Fruit fly (Drosophila melanogaster) whole organism, embryonic: ENCODE data around the gene Spt3.
A peak's percentile ranks its signal among the peaks of the same experiment; 100 is the strongest.

Experiments
- B-H1 ChIP-seq: fragments of 200-800 bp; sonication (Bioruptor generic); IDR thresholded peaks from 3 replicates; pipeline ENCODE4 v1.3.6; 2022; ENCODE audit warnings: missing biosample characterization, missing genetic modification characterization
- CG10147 ChIP-seq: fragments of 200-800 bp; sonication (Bioruptor generic); optimal IDR thresholded peaks from 2 replicates; lab custom pipeline; 2019; ENCODE audit warnings: missing biosample characterization, mild to moderate bottlenecking, missing genetic modification characterization, moderate library complexity
- CG11456 ChIP-seq: fragments of 200-800 bp; sonication (Bioruptor generic); IDR thresholded peaks from 3 replicates; pipeline ENCODE4 v1.3.6; 2022; ENCODE audit warnings: missing biosample characterization, missing genetic modification characterization
- CG12155 ChIP-seq: fragments of 200-800 bp; sonication (Bioruptor generic); optimal IDR thresholded peaks from 3 replicates; lab custom pipeline; 2016; ENCODE audit warnings: missing biosample characterization, missing genetic modification characterization
- CG12769 ChIP-seq: fragments of 200-800 bp; sonication (Bioruptor generic); optimal IDR thresholded peaks from 2 replicates; lab custom pipeline; 2019; ENCODE audit warnings: missing biosample characterization, mild to moderate bottlenecking, missing genetic modification characterization, moderate library complexity
- CG13894 ChIP-seq: fragments of 200-800 bp; sonication (Bioruptor generic); optimal IDR thresholded peaks from 3 replicates; lab custom pipeline; 2018; ENCODE audit warnings: missing biosample characterization, mild to moderate bottlenecking, missing genetic modification characterization, moderate library complexity
- CG14014 ChIP-seq: fragments of 200-800 bp; sonication (Bioruptor generic); IDR thresholded peaks from 2 replicates; pipeline ENCODE4 v1.3.6; 2022; ENCODE audit warnings: missing biosample characterization, missing genetic modification characterization
- CG14667 ChIP-seq: fragments of 200-800 bp; sonication (Bioruptor generic); IDR thresholded peaks from 2 replicates; pipeline ENCODE4 v1.3.6; 2022; ENCODE audit warnings: missing biosample characterization, missing genetic modification characterization
- CG14965 ChIP-seq: fragments of 200-800 bp; sonication (Bioruptor generic); optimal IDR thresholded peaks from 2 replicates; lab custom pipeline; 2016; ENCODE audit warnings: missing biosample characterization, missing genetic modification characterization, borderline replicate concordance
- CG15514 ChIP-seq: fragments of 200-800 bp; sonication (Bioruptor generic); optimal IDR thresholded peaks from 3 replicates; lab custom pipeline; 2017; ENCODE audit warnings: missing biosample characterization, missing genetic modification characterization, mild to moderate bottlenecking, moderate library complexity, missing genetic modification reagents
- CG18262 ChIP-seq: fragments of 200-800 bp; optimal IDR thresholded peaks from 3 replicates; lab custom pipeline; 2019; ENCODE audit warnings: missing biosample characterization, mild to moderate bottlenecking, missing genetic modification characterization, moderate library complexity
- CG2199 ChIP-seq: fragments of 200-800 bp; sonication (Bioruptor generic); IDR thresholded peaks from 3 replicates; pipeline ENCODE4 v1.3.6; 2022; ENCODE audit warnings: missing biosample characterization, missing genetic modification characterization
- CG32532 ChIP-seq: fragments of 200-800 bp; sonication (Bioruptor generic); IDR thresholded peaks from 2 replicates; pipeline ENCODE4 v1.3.6; 2022; ENCODE audit warnings: missing biosample characterization, missing genetic modification characterization
- CG32772 ChIP-seq: fragments of 200-800 bp; sonication (Bioruptor generic); IDR thresholded peaks from 2 replicates; pipeline ENCODE4 v1.3.6; 2022; ENCODE audit warnings: missing biosample characterization, missing genetic modification characterization
- CG3847 ChIP-seq: fragments of 200-800 bp; sonication (Bioruptor generic); IDR thresholded peaks from 2 replicates; pipeline ENCODE4 v1.3.6; 2022; ENCODE audit warnings: missing biosample characterization, missing genetic modification characterization
- CG42726 ChIP-seq: fragments of 200-800 bp; sonication (Bioruptor generic); IDR thresholded peaks from 2 replicates; pipeline ENCODE4 v1.3.6; 2022; ENCODE audit warnings: missing biosample characterization, missing genetic modification characterization; ENCODE audit not compliant: partially characterized antibody
- CG4360 ChIP-seq: fragments of 200-800 bp; sonication (Bioruptor generic); IDR thresholded peaks from 2 replicates; pipeline ENCODE4 v1.3.6; 2022; ENCODE audit warnings: missing biosample characterization, missing genetic modification characterization
- CG8388 ChIP-seq: fragments of 200-800 bp; sonication (Bioruptor generic); optimal IDR thresholded peaks from 2 replicates; lab custom pipeline; 2019; ENCODE audit warnings: missing biosample characterization, mild to moderate bottlenecking, missing genetic modification characterization, moderate library complexity
- Dek ChIP-seq: fragments of 200-800 bp; sonication (Bioruptor generic); optimal IDR thresholded peaks from 3 replicates; lab custom pipeline; 2019; ENCODE audit warnings: missing biosample characterization, mild to moderate bottlenecking, missing genetic modification characterization, moderate library complexity
- Dip3 ChIP-seq: fragments of 200-800 bp; sonication (Bioruptor generic); optimal IDR thresholded peaks from 3 replicates; lab custom pipeline; 2016; ENCODE audit warnings: missing biosample characterization, missing genetic modification characterization
- Doc2 ChIP-seq: fragments of 200-800 bp; sonication (Bioruptor generic); IDR thresholded peaks from 2 replicates; pipeline ENCODE4 v1.3.6; 2022; ENCODE audit warnings: missing biosample characterization, missing genetic modification characterization
- Drgx ChIP-seq: fragments of 200-800 bp; sonication (Bioruptor generic); IDR thresholded peaks from 2 replicates; pipeline ENCODE4 v1.3.6; 2022; ENCODE audit warnings: missing biosample characterization, missing genetic modification characterization
- Elba2 ChIP-seq: fragments of 200-800 bp; sonication (Bioruptor generic); optimal IDR thresholded peaks from 3 replicates; lab custom pipeline; 2016; ENCODE audit warnings: missing biosample characterization, missing genetic modification characterization
- Gsc ChIP-seq: fragments of 200-800 bp; sonication (Bioruptor generic); IDR thresholded peaks from 2 replicates; pipeline ENCODE4 v1.3.6; 2022; ENCODE audit warnings: missing biosample characterization, missing genetic modification characterization
- H2.0 ChIP-seq: fragments of 200-800 bp; sonication (Bioruptor generic); IDR thresholded peaks from 2 replicates; pipeline ENCODE4 v1.3.6; 2022; ENCODE audit warnings: missing biosample characterization, missing genetic modification characterization
- Max ChIP-seq: fragments of 200-800 bp; sonication (Bioruptor generic); optimal IDR thresholded peaks from 2 replicates; lab custom pipeline; 2016; ENCODE audit warnings: missing biosample characterization, mild to moderate bottlenecking, missing genetic modification characterization
- NC2α ChIP-seq: fragments of 200-800 bp; sonication (Bioruptor generic); optimal IDR thresholded peaks from 2 replicates; lab custom pipeline; 2016; ENCODE audit warnings: missing biosample characterization, missing genetic modification characterization
- Nf-YC ChIP-seq: fragments of 200-800 bp; optimal IDR thresholded peaks from 3 replicates; lab custom pipeline; 2019; ENCODE audit warnings: missing biosample characterization, mild to moderate bottlenecking, missing genetic modification characterization, moderate library complexity
- PHDP ChIP-seq: fragments of 200-800 bp; sonication (Bioruptor generic); optimal IDR thresholded peaks from 3 replicates; lab custom pipeline; 2018; ENCODE audit warnings: missing biosample characterization, mild to moderate bottlenecking, missing genetic modification characterization, moderate library complexity
- Sin3A ChIP-seq: fragments of >200 bp; optimal IDR thresholded peaks from 2 replicates; lab custom pipeline; 2018
- ab ChIP-seq: fragments of 200-800 bp; sonication (Bioruptor generic); optimal IDR thresholded peaks from 2 replicates; lab custom pipeline; 2016; ENCODE audit warnings: missing biosample characterization, missing genetic modification characterization
- ara ChIP-seq: fragments of 200-800 bp; sonication (Bioruptor generic); IDR thresholded peaks from 2 replicates; pipeline ENCODE4 v1.3.6; 2022; ENCODE audit warnings: missing biosample characterization, missing genetic modification characterization
- bbx ChIP-seq: fragments of 200-800 bp; sonication (Bioruptor generic); IDR thresholded peaks from 2 replicates; pipeline ENCODE4 v1.3.6; 2022; ENCODE audit warnings: missing biosample characterization, missing genetic modification characterization; ENCODE audit not compliant: partially characterized antibody
- bowl ChIP-seq: fragments of 200-800 bp; sonication (Bioruptor generic); IDR thresholded peaks from 2 replicates; pipeline ENCODE4 v1.3.6; 2022; ENCODE audit warnings: missing biosample characterization, missing genetic modification characterization
- cad ChIP-seq: fragments of >200 bp; optimal IDR thresholded peaks from 2 replicates; lab custom pipeline; 2017; ENCODE audit warnings: missing biosample characterization, missing genetic modification characterization
- croc ChIP-seq: fragments of 200-800 bp; sonication (Bioruptor generic); conservative IDR thresholded peaks from 3 replicates; pipeline ENCODE4 v1.3.6; 2022; ENCODE audit warnings: missing biosample characterization, missing genetic modification characterization
- crol ChIP-seq: fragments of 200-800 bp; sonication (Bioruptor generic); IDR thresholded peaks from 2 replicates; pipeline ENCODE4 v1.3.6; 2022; ENCODE audit warnings: missing biosample characterization, missing genetic modification characterization
- dpn ChIP-seq, 2 experiments: fragments of 200-800 bp; sonication (Bioruptor generic); optimal IDR thresholded peaks; 3 replicates each; lab custom pipeline; 2016; ENCODE audit warnings: missing biosample characterization in 2 of 2, missing genetic modification characterization in 2 of 2
- gcm ChIP-seq: fragments of 200-800 bp; sonication (Bioruptor generic); optimal IDR thresholded peaks from 2 replicates; lab custom pipeline; 2019; ENCODE audit warnings: missing biosample characterization, mild to moderate bottlenecking, missing genetic modification characterization, moderate library complexity
- nom ChIP-seq: fragments of 200-800 bp; sonication (Bioruptor generic); optimal IDR thresholded peaks from 2 replicates; lab custom pipeline; 2017; ENCODE audit warnings: missing biosample characterization, missing genetic modification characterization, mild to moderate bottlenecking, moderate library complexity, missing genetic modification reagents
- otp ChIP-seq: fragments of 200-800 bp; sonication (Bioruptor generic); IDR thresholded peaks from 3 replicates; pipeline ENCODE4, ENCODE4 v1.3.6; 2022; ENCODE audit warnings: missing biosample characterization, missing genetic modification characterization
- pita ChIP-seq: fragments of 200-800 bp; sonication (Bioruptor generic); optimal IDR thresholded peaks from 2 replicates; lab custom pipeline; 2017; ENCODE audit warnings: missing biosample characterization, mild to moderate bottlenecking, missing genetic modification characterization
- psq ChIP-seq: fragments of 200-800 bp; sonication (Bioruptor generic); optimal IDR thresholded peaks from 2 replicates; lab custom pipeline; 2017; ENCODE audit warnings: missing biosample characterization, missing genetic modification characterization
- pzg ChIP-seq: fragments of 200-800 bp; sonication (Bioruptor generic); optimal IDR thresholded peaks from 3 replicates; lab custom pipeline; 2018; ENCODE audit warnings: missing biosample characterization, mild to moderate bottlenecking, missing genetic modification characterization, moderate library complexity
- seq ChIP-seq: fragments of 200-800 bp; sonication (Bioruptor generic); IDR thresholded peaks from 2 replicates; pipeline ENCODE4 v1.3.6; 2022; ENCODE audit warnings: missing biosample characterization, missing genetic modification characterization
- stwl ChIP-seq: fragments of 200-800 bp; sonication (Bioruptor generic); optimal IDR thresholded peaks from 3 replicates; lab custom pipeline; 2018; ENCODE audit warnings: missing biosample characterization, mild to moderate bottlenecking, missing genetic modification characterization, moderate library complexity
- tx ChIP-seq: fragments of 200-800 bp; sonication (Bioruptor generic); optimal IDR thresholded peaks from 2 replicates; lab custom pipeline; 2016; ENCODE audit warnings: missing biosample characterization, missing genetic modification characterization
- unc-4 ChIP-seq: fragments of 200-800 bp; sonication (Bioruptor generic); IDR thresholded peaks from 2 replicates; pipeline ENCODE4 v1.3.6; 2022; ENCODE audit warnings: missing biosample characterization, missing genetic modification characterization; ENCODE audit not compliant: partially characterized antibody

The Spt3 gene

dm6 chr3R:12006417-12006816, 10.5 kb upstream of the Spt3 start:
- no peak for TF ChIP-seq CG12769
- 0 out of 2 replicates have a peak, but pooled peaks have one; percentile 12 for TF ChIP-seq bowl (GFP tag; lab: Robert Waterston, UW)
- TF ChIP-seq H2.0, result no peak
- 0 out of 3 replicates have a peak, but pooled peaks have one; percentile 56 for TF ChIP-seq CG2199 (GFP tag; lab: Robert Waterston, UW)
- TF ChIP-seq crol (GFP tag; lab: Robert Waterston, UW), result peak; percentile 45
- TF ChIP-seq dpn (GFP tag; optimal IDR thresholded peaks at IDR 0.05; lab: Kevin White, UChicago), result no peak
- TF ChIP-seq CG11456 (GFP tag; lab: Robert Waterston, UW), result 0 out of 3 replicates have a peak, but pooled peaks have one; percentile 25
- peak; percentile 87 for TF ChIP-seq gcm (GFP tag; lab: Kevin White, UChicago)
- TF ChIP-seq ab (GFP tag; lab: Kevin White, UChicago), result no peak

dm6 chr3R:12010202-12010824, 6.6 kb upstream of the Spt3 start, which contains the start of the genes KLHL18 and GCC185:
KLHL18 (minus strand) TSS chr3R:12010434.
GCC185 (plus strand) TSS chr3R:12010772.
- TF ChIP-seq CG3847 (GFP tag; lab: Robert Waterston, UW) (peak; percentile 90), B-H1 (no peak), CG14965 (no peak), cad (no peak), bbx (GFP tag; lab: Robert Waterston, UW) (peak; percentile 62), Elba2 (GFP tag; lab: Kevin White, UChicago) (peak; percentile 95), CG13894 (tag; lab: Kevin White, UChicago) (no peak), Doc2 (GFP tag; lab: Robert Waterston, UW) (peak; percentile 42; the same call in 1 of the 2 replicates), Dek (tag; lab: Kevin White, UChicago) (peak; percentile 73), Nf-YC (tag; lab: Kevin White, UChicago) (peak; percentile 75), nom (no peak), CG4360 (no peak), unc-4 (GFP tag; lab: Robert Waterston, UW) (peak; percentile 72), CG14667 (GFP tag; lab: Robert Waterston, UW) (peak; percentile 56; the same call in 1 of the 2 replicates), CG32772 (peak; percentile 79), CG15514 (GFP tag; lab: Kevin White, UChicago) (peak; percentile 80), pzg (GFP tag; lab: Kevin White, UChicago) (peak; percentile 42), Drgx (GFP tag; lab: Robert Waterston, UW) (peak; percentile 30; the same call in 1 of the 2 replicates), CG10147 (GFP tag; lab: Kevin White, UChicago) (peak; percentile 77), tx (GFP tag; lab: Kevin White, UChicago) (peak; percentile 39), Max (GFP tag; lab: Kevin White, UChicago) (peak; percentile 78), otp (GFP tag; lab: Robert Waterston, UW) (no peak), Gsc (GFP tag; lab: Robert Waterston, UW) (no peak), CG11456 (GFP tag; lab: Robert Waterston, UW) (0 out of 3 replicates have a peak, but pooled peaks have one; percentile 66), stwl (tag; lab: Kevin White, UChicago) (peak; percentile 56), CG12155 (GFP tag; lab: Kevin White, UChicago) (peak; percentile 83), seq (GFP tag; lab: Robert Waterston, UW) (no peak), CG42726 (GFP tag; lab: Robert Waterston, UW) (0 out of 2 replicates have a peak, but pooled peaks have one; percentile 37), ara (GFP tag; lab: Robert Waterston, UW) (peak; percentile 52; the same call in 1 of the 2 replicates), psq (peak; percentile 49), Sin3A (peak; percentile 94), CG8388 (GFP tag; lab: Kevin White, UChicago) (no peak), CG32532 (GFP tag; lab: Robert Waterston, UW) (peak; percentile 71), CG14014 (GFP tag; lab: Robert Waterston, UW) (no peak; the same call in 1 of the 2 replicates), CG18262 (peak; percentile 72), PHDP (tag; lab: Kevin White, UChicago) (no peak), Dip3 (peak; percentile 66), pita (GFP tag; lab: Kevin White, UChicago) (no peak), croc (GFP tag; lab: Robert Waterston, UW) (peak; percentile 61; the same call in 2 of the 3 replicates), NC2α (no peak)
